Fruit fly (Drosophila melanogaster) whole organism, prepupa: ENCODE data around the gene CG31705.
A peak's percentile ranks its signal among the peaks of the same experiment; 100 is the strongest.

Source experiments
- Blimp-1 ChIP-seq: fragments of 200-800 bp; sonication (Bioruptor generic); optimal IDR thresholded peaks from 3 replicates; lab custom pipeline; 2017; ENCODE audit warnings: missing biosample characterization, missing genetic modification characterization, mild to moderate bottlenecking, moderate library complexity, missing genetic modification reagents
- CG10631 ChIP-seq: fragments of 200-800 bp; sonication (Bioruptor generic); optimal IDR thresholded peaks from 2 replicates; lab custom pipeline; 2016; ENCODE audit warnings: missing biosample characterization, missing genetic modification characterization
- CG11294 ChIP-seq: fragments of 200-800 bp; sonication (Bioruptor generic); IDR thresholded peaks from 2 replicates; pipeline ENCODE4 v1.3.6; 2022; ENCODE audit warnings: missing biosample characterization, missing genetic modification characterization
- CG11902 ChIP-seq: fragments of 200-800 bp; sonication (Bioruptor generic); optimal IDR thresholded peaks from 3 replicates; lab custom pipeline; 2016; ENCODE audit warnings: missing biosample characterization, missing genetic modification characterization
- CG15336 ChIP-seq: fragments of 200-800 bp; sonication (Bioruptor generic); IDR thresholded peaks from 2 replicates; pipeline ENCODE4 v1.3.6; 2022; ENCODE audit warnings: missing biosample characterization, missing genetic modification characterization
- CG3032 ChIP-seq: fragments of 200-800 bp; optimal IDR thresholded peaks from 2 replicates; lab custom pipeline; 2019; ENCODE audit warnings: missing biosample characterization, mild to moderate bottlenecking, missing genetic modification characterization, moderate library complexity
- CG31627 ChIP-seq: fragments of 200-800 bp; sonication (Bioruptor generic); optimal IDR thresholded peaks from 3 replicates; lab custom pipeline; 2016; ENCODE audit warnings: missing biosample characterization, missing genetic modification characterization
- CG32006 ChIP-seq: fragments of 200-800 bp; sonication (Bioruptor generic); optimal IDR thresholded peaks from 3 replicates; lab custom pipeline; 2017; ENCODE audit warnings: missing biosample characterization, mild to moderate bottlenecking, missing genetic modification characterization
- CG34406 ChIP-seq: fragments of 200-800 bp; sonication (Bioruptor generic); optimal IDR thresholded peaks from 3 replicates; lab custom pipeline; 2016; ENCODE audit warnings: missing biosample characterization, missing genetic modification characterization
- CG3919 ChIP-seq: fragments of 200-800 bp; sonication (Bioruptor generic); optimal IDR thresholded peaks from 3 replicates; lab custom pipeline; 2016; ENCODE audit warnings: missing biosample characterization, missing genetic modification characterization
- CG4318 ChIP-seq: fragments of 200-800 bp; sonication (Bioruptor generic); optimal IDR thresholded peaks from 3 replicates; lab custom pipeline; 2017; ENCODE audit warnings: missing biosample characterization, mild to moderate bottlenecking, missing genetic modification characterization
- CG6163 ChIP-seq: fragments of 200-800 bp; sonication (Bioruptor generic); IDR thresholded peaks from 3 replicates; pipeline ENCODE4 v1.3.6; 2022; ENCODE audit warnings: missing biosample characterization, missing genetic modification characterization
- CG6276 ChIP-seq: fragments of 200-800 bp; sonication (Bioruptor generic); optimal IDR thresholded peaks from 2 replicates; lab custom pipeline; 2017; ENCODE audit warnings: missing biosample characterization, mild to moderate bottlenecking, missing genetic modification characterization
- CG6792 ChIP-seq: fragments of 200-800 bp; sonication (Bioruptor generic); optimal IDR thresholded peaks from 3 replicates; lab custom pipeline; 2016; ENCODE audit warnings: missing biosample characterization, missing genetic modification characterization
- CG6808 ChIP-seq: fragments of 200-800 bp; sonication (Bioruptor generic); optimal IDR thresholded peaks from 3 replicates; lab custom pipeline; 2017; ENCODE audit warnings: missing biosample characterization, missing genetic modification characterization, mild to moderate bottlenecking, moderate library complexity, missing genetic modification reagents
- CG6854 ChIP-seq: fragments of 200-800 bp; sonication (Bioruptor generic); optimal IDR thresholded peaks from 2 replicates; lab custom pipeline; 2017; ENCODE audit warnings: missing biosample characterization, mild to moderate bottlenecking, missing genetic modification characterization
- CG8119 ChIP-seq: fragments of 200-800 bp; sonication (Bioruptor generic); IDR thresholded peaks from 3 replicates; pipeline ENCODE4 v1.3.6; 2022; ENCODE audit warnings: missing biosample characterization, missing genetic modification characterization
- CG8632 ChIP-seq: fragments of 200-800 bp; sonication (Bioruptor generic); optimal IDR thresholded peaks from 3 replicates; lab custom pipeline; 2016; ENCODE audit warnings: missing biosample characterization, missing genetic modification characterization
- CG9139 ChIP-seq: fragments of 200-800 bp; sonication (Bioruptor generic); optimal IDR thresholded peaks from 3 replicates; lab custom pipeline; 2017; ENCODE audit warnings: missing biosample characterization, mild to moderate bottlenecking, missing genetic modification characterization
- Eip93F ChIP-seq: fragments of 200-800 bp; sonication (Bioruptor generic); optimal IDR thresholded peaks from 2 replicates; lab custom pipeline; 2016; ENCODE audit warnings: missing biosample characterization, mild to moderate bottlenecking, missing genetic modification characterization
- Ets21C ChIP-seq: fragments of 200-800 bp; sonication (Bioruptor generic); optimal IDR thresholded peaks from 3 replicates; lab custom pipeline; 2016; ENCODE audit warnings: missing biosample characterization, missing genetic modification characterization
- Ets96B ChIP-seq: fragments of 200-800 bp; optimal IDR thresholded peaks from 2 replicates; lab custom pipeline; 2019; ENCODE audit warnings: missing biosample characterization, mild to moderate bottlenecking, missing genetic modification characterization, moderate library complexity
- Hr4 ChIP-seq: fragments of 200-800 bp; sonication (Bioruptor generic); optimal IDR thresholded peaks from 3 replicates; lab custom pipeline; 2016; ENCODE audit warnings: missing biosample characterization, missing genetic modification characterization
- Lpt ChIP-seq: fragments of 200-800 bp; sonication (Bioruptor generic); optimal IDR thresholded peaks from 3 replicates; lab custom pipeline; 2016; ENCODE audit warnings: missing biosample characterization, missing genetic modification characterization
- Met ChIP-seq: fragments of 200-800 bp; sonication (Bioruptor generic); optimal IDR thresholded peaks from 3 replicates; lab custom pipeline; 2016; ENCODE audit warnings: missing biosample characterization, missing genetic modification characterization
- OdsH ChIP-seq: fragments of 200-800 bp; sonication (Bioruptor generic); optimal IDR thresholded peaks from 3 replicates; lab custom pipeline; 2016; ENCODE audit warnings: missing biosample characterization, missing genetic modification characterization
- Sox14 ChIP-seq: fragments of 200-800 bp; sonication (Bioruptor generic); optimal IDR thresholded peaks from 3 replicates; lab custom pipeline; 2016; ENCODE audit warnings: missing biosample characterization, missing genetic modification characterization
- Sox15 ChIP-seq: fragments of 200-800 bp; sonication (Bioruptor generic); optimal IDR thresholded peaks from 3 replicates; lab custom pipeline; 2016; ENCODE audit warnings: missing biosample characterization, missing genetic modification characterization
- achi ChIP-seq: fragments of 200-800 bp; sonication (Bioruptor generic); optimal IDR thresholded peaks from 3 replicates; lab custom pipeline; 2016; ENCODE audit warnings: missing biosample characterization, missing genetic modification characterization
- acj6 ChIP-seq: fragments of 200-800 bp; sonication (Bioruptor generic); optimal IDR thresholded peaks from 3 replicates; lab custom pipeline; 2016; ENCODE audit warnings: missing biosample characterization, missing genetic modification characterization
- cyc ChIP-seq: fragments of 200-800 bp; sonication (Bioruptor generic); optimal IDR thresholded peaks from 3 replicates; lab custom pipeline; 2016; ENCODE audit warnings: missing biosample characterization, missing genetic modification characterization
- dac ChIP-seq: fragments of 200-800 bp; sonication (Bioruptor generic); optimal IDR thresholded peaks from 2 replicates; lab custom pipeline; 2017; ENCODE audit warnings: missing biosample characterization, mild to moderate bottlenecking, missing genetic modification characterization
- eg ChIP-seq: fragments of 200-800 bp; sonication (Bioruptor generic); IDR thresholded peaks from 3 replicates; pipeline ENCODE4 v1.3.6; 2022; ENCODE audit warnings: missing biosample characterization, missing genetic modification characterization
- esn ChIP-seq: fragments of 200-800 bp; sonication (Bioruptor generic); optimal IDR thresholded peaks from 2 replicates; lab custom pipeline; 2016; ENCODE audit warnings: missing biosample characterization, mild to moderate bottlenecking, missing genetic modification characterization, moderate library complexity
- fd85E ChIP-seq: fragments of 200-800 bp; sonication (Bioruptor generic); optimal IDR thresholded peaks from 3 replicates; lab custom pipeline; 2016; ENCODE audit warnings: missing biosample characterization, missing genetic modification characterization
- net ChIP-seq: fragments of 200-800 bp; sonication (Bioruptor generic); optimal IDR thresholded peaks from 3 replicates; lab custom pipeline; 2016; ENCODE audit warnings: missing biosample characterization, missing genetic modification characterization
- pdm3 ChIP-seq: fragments of 200-800 bp; sonication (Bioruptor generic); optimal IDR thresholded peaks from 3 replicates; lab custom pipeline; 2016; ENCODE audit warnings: missing biosample characterization, missing genetic modification characterization
- salr ChIP-seq, 2 experiments: fragments of 200-800 bp; sonication (Bioruptor generic); optimal IDR thresholded peaks; 3 replicates each; lab custom pipeline; 2016 to 2018; ENCODE audit warnings: missing biosample characterization in 2 of 2, missing genetic modification characterization in 2 of 2, mild to moderate bottlenecking in 1 of 2
- spab ChIP-seq: fragments of 200-800 bp; sonication (Bioruptor generic); optimal IDR thresholded peaks from 2 replicates; lab custom pipeline; 2017; ENCODE audit warnings: missing biosample characterization, mild to moderate bottlenecking, missing genetic modification characterization, missing genetic modification reagents
- ss ChIP-seq, 2 experiments: fragments of 200-800 bp; sonication (Bioruptor generic); optimal IDR thresholded peaks; 2 replicates in 1 of 2; 3 replicates in 1 of 2; lab custom pipeline; 2017 to 2018; ENCODE audit warnings: mild to moderate bottlenecking in 2 of 2, missing biosample characterization in 2 of 2, missing genetic modification characterization in 2 of 2, moderate library complexity in 1 of 2
- svp ChIP-seq: fragments of 200-800 bp; sonication (Bioruptor generic); peaks from one replicate; lab custom pipeline; 2016; ENCODE audit warnings: missing biosample characterization, missing genetic modification characterization
- vri ChIP-seq: fragments of 200-800 bp; sonication (Bioruptor generic); optimal IDR thresholded peaks from 3 replicates; lab custom pipeline; 2016; ENCODE audit warnings: missing biosample characterization, mild to moderate bottlenecking, missing genetic modification characterization

Gene CG31705

dm6 chr2L:11502698-11503097 lies 25.3 kb downstream of the CG31705 start:
- TF ChIP-seq CG11294 (GFP tag; lab: Robert Waterston, UW), result no peak
- TF ChIP-seq Blimp-1 (GFP tag; lab: Kevin White, UChicago), result peak; percentile 48
- TF ChIP-seq Eip93F, result no peak

- TF ChIP-seq CG3919 (GFP tag; lab: Kevin White, UChicago) (peak; percentile 9), CG6792 (GFP tag; lab: Kevin White, UChicago) (peak; percentile 15), CG32006 (peak; percentile 74), CG8119 (GFP tag; lab: Robert Waterston, UW) (peak; percentile 73), CG4318 (peak; percentile 20), OdsH (GFP tag; lab: Kevin White, UChicago) (peak; percentile 27), CG6276 (GFP tag; lab: Kevin White, UChicago) (peak; percentile 16), CG15336 (peak; percentile 56), svp (GFP tag; lab: Kevin White, UChicago) (peak; percentile 19), Hr4 (GFP tag; lab: Kevin White, UChicago) (peak; percentile 31), cyc (GFP tag; lab: Kevin White, UChicago) (no peak), Sox14 (GFP tag; lab: Kevin White, UChicago) (no peak), CG11294 (GFP tag; lab: Robert Waterston, UW) (peak; percentile 45; the same call in 1 of the 2 replicates), CG11902 (GFP tag; lab: Kevin White, UChicago) (no peak), CG8632 (peak; percentile 6), eg (peak; percentile 65), salr (GFP tag; optimal IDR thresholded peaks at IDR 0.05; lab: Kevin White, UChicago) (peak in 1 of 2 experiments; percentile 28), acj6 (GFP tag; lab: Kevin White, UChicago) (peak; percentile 18), vri (GFP tag; lab: Kevin White, UChicago) (no peak), CG34406 (GFP tag; lab: Kevin White, UChicago) (peak; percentile 20), net (no peak), pdm3 (GFP tag; lab: Kevin White, UChicago) (no peak), CG6808 (GFP tag; lab: Kevin White, UChicago) (no peak), esn (GFP tag; lab: Kevin White, UChicago) (peak; percentile 11), ss (GFP tag; optimal IDR thresholded peaks at IDR 0.05; lab: Kevin White, UChicago) (no peak), CG10631 (GFP tag; lab: Kevin White, UChicago) (peak; percentile 24), CG9139 (GFP tag; lab: Kevin White, UChicago) (no peak)
Measured at dm6 chr2L:11501427-11501968, 26.5 kb downstream of the CG31705 start, which contains the start of gene spz4. TSS of gene spz4 (plus strand) at chr2L:11501715.

dm6 chr2L:11500649-11501048 lies 27.4 kb downstream of the CG31705 start:
- TF ChIP-seq CG8119 (GFP tag; lab: Robert Waterston, UW), result peak; percentile 65; the same call in 2 of the 3 replicates
- TF ChIP-seq CG6163 (GFP tag; lab: Robert Waterston, UW), result 0 out of 3 replicates have a peak, but pooled peaks have one; percentile 19
- TF ChIP-seq CG6854 (GFP tag; lab: Kevin White, UChicago), result peak; percentile 16
- TF ChIP-seq CG6276 (GFP tag; lab: Kevin White, UChicago), result peak; percentile 18
- peak; percentile 69; the same call in 2 of the 3 replicates for TF ChIP-seq eg
- TF ChIP-seq Ets21C, result no peak
- peak in 1 of 2 experiments; percentile 43 for TF ChIP-seq ss (GFP tag; optimal IDR thresholded peaks at IDR 0.05; lab: Kevin White, UChicago)
- no peak for TF ChIP-seq CG3919 (GFP tag; lab: Kevin White, UChicago)
- TF ChIP-seq Lpt (GFP tag; lab: Kevin White, UChicago), result no peak
- TF ChIP-seq CG10631 (GFP tag; lab: Kevin White, UChicago), result no peak
- peak; percentile 21; the same call in 1 of the 2 replicates for TF ChIP-seq CG15336
- TF ChIP-seq, all 60 proteins: peak for 7

dm6 chr2L:11498839-11499238 lies 29.2 kb downstream of the CG31705 start, which contains the start of gene Cog8:
TSS of gene Cog8 (minus strand) at chr2L:11498948.
- TF ChIP-seq Met (GFP tag; lab: Kevin White, UChicago) (peak; percentile 26), Ets21C (peak; percentile 40), achi (peak; percentile 31), CG8119 (GFP tag; lab: Robert Waterston, UW) (no peak), Lpt (GFP tag; lab: Kevin White, UChicago) (no peak), dac (GFP tag; lab: Kevin White, UChicago) (no peak), CG4318 (no peak), CG6163 (GFP tag; lab: Robert Waterston, UW) (no peak), fd85E (GFP tag; lab: Kevin White, UChicago) (no peak), CG32006 (no peak), CG6854 (GFP tag; lab: Kevin White, UChicago) (no peak), Sox14 (GFP tag; lab: Kevin White, UChicago) (peak; percentile 52), CG6276 (GFP tag; lab: Kevin White, UChicago) (no peak), CG11902 (GFP tag; lab: Kevin White, UChicago) (no peak), Ets96B (tag; lab: Kevin White, UChicago) (no peak), CG31627 (GFP tag; lab: Kevin White, UChicago) (peak; percentile 74), Sox15 (GFP tag; lab: Kevin White, UChicago) (peak; percentile 19), spab (GFP tag; lab: Kevin White, UChicago) (no peak), CG8632 (no peak), OdsH (GFP tag; lab: Kevin White, UChicago) (peak; percentile 26), vri (GFP tag; lab: Kevin White, UChicago) (no peak), CG3032 (tag; lab: Kevin White, UChicago) (peak; percentile 16), CG15336 (no peak), CG9139 (GFP tag; lab: Kevin White, UChicago) (no peak)
